Worm (Caenorhabditis elegans): ENCODE data around the gene Y44A6D.7.
A peak's percentile ranks its signal among the peaks of the same experiment; 100 is the strongest.

The Y44A6D.7 gene

DNA sequence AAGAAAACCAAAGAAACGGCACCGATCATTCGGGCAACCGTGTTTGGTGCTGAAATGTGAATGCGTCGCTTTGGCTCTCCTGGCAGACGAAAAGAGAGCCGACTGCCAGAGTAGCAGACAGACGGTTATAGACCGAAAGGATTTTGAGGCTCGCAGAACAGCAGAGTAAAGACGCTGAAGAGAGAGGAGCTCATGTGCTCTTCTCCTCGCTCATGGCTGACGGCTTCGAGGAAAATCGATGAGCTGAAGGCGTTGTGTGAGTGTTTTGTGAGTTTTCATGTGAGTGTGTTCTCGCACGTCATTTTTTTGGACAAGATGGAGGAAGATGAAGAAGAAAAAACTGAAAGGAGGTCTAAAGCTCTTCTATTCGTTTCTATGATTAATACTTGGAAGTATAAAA is 14.3 kb downstream of the Y44A6D.7 start, which contains the start of gene sbt-1 (continued):
- TF ChIP-seq mab-9 (GFP tag; IDR thresholded peaks at IDR 0.05): no peak
- TF ChIP-seq swsn-7 (tag; optimal IDR thresholded peaks at IDR 0.05): peak; percentile 78
- peak; percentile 11 for TF ChIP-seq jun-1 (tag; optimal IDR thresholded peaks at IDR 0.05)
- peak; percentile 90 for TF ChIP-seq lin-14 (GFP tag; optimal IDR thresholded peaks at IDR 0.05)
- no peak for TF ChIP-seq ceh-8 (GFP tag; optimal IDR thresholded peaks at IDR 0.05)
- peak; percentile 37 for TF ChIP-seq fos-1 (tag; optimal IDR thresholded peaks at IDR 0.05)
- TF ChIP-seq fkh-8 (tag; optimal IDR thresholded peaks at IDR 0.05): peak; percentile 93
- peak; percentile 78 for TF ChIP-seq nhr-47 (tag; optimal IDR thresholded peaks at IDR 0.05)
- peak; percentile 30 for TF ChIP-seq egl-13 (tag; optimal IDR thresholded peaks at IDR 0.05)
- peak; percentile 63 for TF ChIP-seq tbx-2 (tag; optimal IDR thresholded peaks at IDR 0.05)
- peak; percentile 58 to 85 (median 61) for TF ChIP-seq ceh-82 (tag; optimal IDR thresholded peaks at IDR 0.05)
- peak; percentile 64 for TF ChIP-seq snu-23 (GFP tag; optimal IDR thresholded peaks at IDR 0.05)
- TF ChIP-seq unc-98 (GFP tag; IDR thresholded peaks at IDR 0.05): no peak
- TF ChIP-seq zag-1 (tag; optimal IDR thresholded peaks at IDR 0.05): peak; percentile 2
- TF ChIP-seq ztf-4 (tag; optimal IDR thresholded peaks at IDR 0.05): no peak
- TF ChIP-seq lir-3 (tag; optimal IDR thresholded peaks at IDR 0.05; ENCODE audit: poor library complexity): peak; percentile 0
- peak; percentile 2 for TF ChIP-seq F16B12.6 (tag; optimal IDR thresholded peaks at IDR 0.05)
- TF ChIP-seq fkh-10 (GFP tag; optimal IDR thresholded peaks at IDR 0.05): peak; percentile 75
- TF ChIP-seq nhr-20 (tag; optimal IDR thresholded peaks at IDR 0.05): peak; percentile 5
- peak; percentile 11 for TF ChIP-seq skn-1 (tag; optimal IDR thresholded peaks at IDR 0.05)
- TF ChIP-seq lsy-2 (tag; optimal IDR thresholded peaks at IDR 0.05): peak; percentile 46 to 79
- TF ChIP-seq mep-1 (tag; optimal IDR thresholded peaks at IDR 0.05): peak; percentile 58

ce11 chrV:20829511-20829910 is 15.0 kb downstream of the Y44A6D.7 start, which contains the start of gene num-1:
Gene num-1 (plus strand): TSS chrV:20829811.
- TF ChIP-seq mep-1 (tag; optimal IDR thresholded peaks at IDR 0.05): no peak
- TF ChIP-seq skn-1 (tag; optimal IDR thresholded peaks at IDR 0.05): no peak
- TF ChIP-seq ztf-4 (tag; optimal IDR thresholded peaks at IDR 0.05): no peak
- no peak for TF ChIP-seq C04F5.9 (tag; optimal IDR thresholded peaks at IDR 0.05)

DNA sequence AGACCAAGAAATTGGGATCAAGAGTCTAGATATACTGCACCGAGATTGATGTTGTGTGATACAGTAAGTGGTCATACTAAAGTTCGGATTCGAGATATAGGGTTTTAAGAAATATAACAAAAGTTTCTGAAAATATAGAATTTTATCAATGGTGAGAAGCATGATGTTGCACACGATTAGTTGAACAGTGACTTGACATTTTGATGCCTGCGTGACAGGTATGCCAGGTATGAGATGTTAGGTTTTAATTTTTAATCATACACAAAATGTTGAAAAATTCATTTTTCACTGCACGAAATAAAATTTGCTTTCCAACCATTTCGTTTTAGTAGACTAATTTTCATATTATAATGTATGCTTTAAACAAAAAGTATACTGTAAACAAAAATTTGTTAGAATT is 15.9 kb downstream of the Y44A6D.7 start:
- TF ChIP-seq aha-1 (tag; optimal IDR thresholded peaks at IDR 0.05) (no peak), nhr-84 (tag; optimal IDR thresholded peaks at IDR 0.05) (no peak), pag-3 (tag; optimal IDR thresholded peaks at IDR 0.05; ENCODE audit: borderline replicate concordance, insufficient read depth) (no peak), snu-23 (GFP tag; optimal IDR thresholded peaks at IDR 0.05) (no peak), egl-27 (tag; optimal IDR thresholded peaks at IDR 0.05) (no peak), hlh-17 (GFP tag; optimal IDR thresholded peaks at IDR 0.05; ENCODE audit: borderline replicate concordance) (no peak), mef-2 (tag; optimal IDR thresholded peaks at IDR 0.05) (no peak), sox-4 (tag; optimal IDR thresholded peaks at IDR 0.05) (no peak), egl-13 (tag; optimal IDR thresholded peaks at IDR 0.05) (no peak), nhr-237 (tag; optimal IDR thresholded peaks at IDR 0.05) (no peak), C16A3.4 (tag; optimal IDR thresholded peaks at IDR 0.05) (no peak), grh-1 (GFP tag; IDR thresholded peaks at IDR 0.05) (no peak), mep-1 (tag; optimal IDR thresholded peaks at IDR 0.05) (no peak), xbp-1 (tag; optimal IDR thresholded peaks at IDR 0.05) (no peak), dsc-1 (tag; optimal IDR thresholded peaks at IDR 0.05) (no peak), isw-1 (GFP tag; IDR thresholded peaks at IDR 0.05) (no peak), ceh-82 (tag; optimal IDR thresholded peaks at IDR 0.05) (no peak), skn-1 (tag; optimal IDR thresholded peaks at IDR 0.05) (no peak), snpc-4 (tag; optimal IDR thresholded peaks at IDR 0.05) (no peak), F16B12.6 (tag; optimal IDR thresholded peaks at IDR 0.05) (no peak)

DNA sequence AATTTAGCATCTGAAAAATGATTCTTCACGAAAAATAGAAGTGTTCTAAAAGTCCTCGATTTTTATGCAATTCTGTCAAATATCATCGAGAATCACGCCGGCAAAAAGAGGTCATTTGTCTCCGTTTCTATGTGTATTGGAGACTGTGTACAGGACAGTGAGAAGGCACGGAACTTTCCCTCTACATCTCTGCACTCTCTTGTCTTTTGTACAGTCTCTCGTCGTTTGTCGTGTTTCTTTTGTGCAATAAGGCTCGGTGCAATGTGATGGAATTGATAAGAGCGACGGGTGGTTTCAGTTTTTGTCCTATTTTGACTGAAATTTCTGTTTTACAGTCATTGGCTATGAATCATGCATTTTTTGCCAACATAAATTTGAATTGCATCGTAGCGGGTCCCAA is 17.3 kb downstream of the Y44A6D.7 start:
- TF ChIP-seq nhr-28 (tag; optimal IDR thresholded peaks at IDR 0.05) (no peak), swsn-7 (tag; optimal IDR thresholded peaks at IDR 0.05) (no peak), nhr-19 (GFP tag; conservative IDR thresholded peaks at IDR 0.05) (no peak), blmp-1 (tag; optimal IDR thresholded peaks at IDR 0.05) (peak; percentile 58), hlh-4 (tag; optimal IDR thresholded peaks at IDR 0.05) (no peak), lin-35 (GFP tag; optimal IDR thresholded peaks at IDR 0.05) (peak in 1 of 2 experiments; percentile 32), tbx-2 (tag; optimal IDR thresholded peaks at IDR 0.05) (no peak), egl-27 (tag; optimal IDR thresholded peaks at IDR 0.05) (no peak), C34B4.2 (tag; optimal IDR thresholded peaks at IDR 0.05) (no peak), fkh-4 (tag; optimal IDR thresholded peaks at IDR 0.05; ENCODE audit: borderline replicate concordance) (no peak), jun-1 (tag; optimal IDR thresholded peaks at IDR 0.05) (no peak), C16A3.4 (tag; optimal IDR thresholded peaks at IDR 0.05) (no peak), dpl-1 (GFP tag; optimal IDR thresholded peaks at IDR 0.05) (no peak), mab-9 (GFP tag; IDR thresholded peaks at IDR 0.05) (no peak), fos-1 (tag; optimal IDR thresholded peaks at IDR 0.05) (no peak), isw-1 (GFP tag; IDR thresholded peaks at IDR 0.05) (no peak), pag-3 (tag; optimal IDR thresholded peaks at IDR 0.05; ENCODE audit: borderline replicate concordance, insufficient read depth) (no peak), lin-13 (GFP tag; optimal IDR thresholded peaks at IDR 0.05) (no peak), lsy-2 (tag; optimal IDR thresholded peaks at IDR 0.05) (peak in 1 of 2 experiments; percentile 31)

Measured in whole organism, L1 larva.